Worm (Caenorhabditis elegans) whole organism, early embryonic: ENCODE measurements around the gene Y43F8B.13.

ENCODE experiments used
- ama-1 ChIP-seq: fragments of 150-350 bp; optimal IDR thresholded peaks from 2 replicates; lab custom pipeline; 2014
- hnd-1 ChIP-seq: sonication (generic microtip); optimal IDR thresholded peaks from 2 replicates; lab custom pipeline; 2016; ENCODE audit warnings: missing genetic modification characterization, missing compliant biosample characterization
- tbx-11 ChIP-seq: fragments of 200-800 bp; sonication (Bioruptor generic); IDR thresholded peaks from 2 replicates; pipeline ENCODE4 v1.3.6; 2022; ENCODE audit warnings: missing genetic modification characterization, missing compliant biosample characterization
- tbx-37 ChIP-seq: fragments of 200-800 bp; sonication (Bioruptor generic); conservative IDR thresholded peaks from 2 replicates; pipeline ENCODE4 v1.3.6; 2022; ENCODE audit warnings: missing genetic modification reagents, missing genetic modification characterization, missing compliant biosample characterization

ce11 chrV:19477852-19478251 is 22.1 kb downstream of the Y43F8B.13 start, which contains the start of gene Y43F8B.9:
- TF ChIP-seq ama-1 = no peak
- TF ChIP-seq hnd-1 = no peak
- TF ChIP-seq tbx-11 (GFP tag; lab: Robert Waterston, UW) = no peak
- no peak for TF ChIP-seq tbx-37 (GFP tag; lab: Robert Waterston, UW)
